Worm (Caenorhabditis elegans) whole organism, L2 larva: Measurements from ENCODE around the gene gpa-11.

Experiments used
- crh-2 ChIP-seq: sonication (generic microtip); optimal IDR thresholded peaks from 2 replicates; lab custom pipeline; 2017; ENCODE audit warnings: missing biosample characterization, missing genetic modification characterization
- gmeb-1 ChIP-seq: fragments of 150-350 bp; optimal IDR thresholded peaks from 2 replicates; lab custom pipeline; 2014; ENCODE audit warnings: missing biosample characterization, missing genetic modification characterization
- lin-39 ChIP-seq: fragments of 150-350 bp; optimal IDR thresholded peaks from 2 replicates; lab custom pipeline; 2014; ENCODE audit warnings: missing biosample characterization, missing genetic modification reagents, missing genetic modification characterization
- nhr-129 ChIP-seq: fragments of 150-350 bp; optimal IDR thresholded peaks from 2 replicates; lab custom pipeline; 2014; ENCODE audit warnings: missing biosample characterization, missing genetic modification characterization
- snpc-4 ChIP-seq: fragments of 150-350 bp; optimal IDR thresholded peaks from 2 replicates; lab custom pipeline; 2014; ENCODE audit warnings: missing biosample characterization, missing genetic modification characterization
- unc-62 ChIP-seq: fragments of 150-350 bp; optimal IDR thresholded peaks from 2 replicates; lab custom pipeline; 2014; ENCODE audit warnings: missing biosample characterization, missing genetic modification reagents, missing genetic modification characterization

ce11 chrII:4244959-4245358 is 2.0 kb upstream of the gpa-11 start:
- TF ChIP-seq snpc-4 (tag; lab: Kevin White, UChicago) (no peak), unc-62 (no peak), nhr-129 (tag; lab: Kevin White, UChicago) (no peak), gmeb-1 (tag; lab: Kevin White, UChicago) (no peak), lin-39 (tag; lab: Kevin White, UChicago) (no peak), crh-2 (no peak)
